Fruit fly (Drosophila melanogaster): ENCODE data around the gene CG1024.

DNA sequence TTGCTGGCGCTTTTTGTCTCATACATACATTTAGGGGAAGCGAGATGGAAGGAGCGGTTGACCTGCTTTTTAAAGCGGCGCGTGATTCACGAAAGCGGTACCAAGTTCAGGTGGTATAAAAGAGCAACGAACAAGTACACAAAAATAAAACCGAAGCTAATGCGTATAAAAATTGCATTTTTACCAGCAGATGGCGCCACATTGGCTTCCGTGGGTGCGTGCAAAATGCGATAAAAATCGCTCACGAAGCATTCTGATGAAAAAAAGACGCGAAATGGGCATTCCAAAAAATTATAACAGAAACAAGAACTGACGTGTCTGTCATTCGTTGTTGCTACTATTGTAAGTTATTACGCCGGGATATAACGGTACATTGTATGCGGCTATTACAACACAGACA is 43.0 kb upstream of the CG1024 start:
- no peak for TF ChIP-seq Crg-1 (GFP tag; optimal IDR thresholded peaks at IDR 0.05)
- no peak for TF ChIP-seq CG14711 (tag; optimal IDR thresholded peaks at IDR 0.05)
- TF ChIP-seq CG11617 (GFP tag; optimal IDR thresholded peaks at IDR 0.05), result no peak
- TF ChIP-seq ovo (GFP tag; optimal IDR thresholded peaks at IDR 0.05), result peak; percentile 18
- no peak for TF ChIP-seq cic (GFP tag; optimal IDR thresholded peaks at IDR 0.05)
- TF ChIP-seq bab1 (GFP tag; optimal IDR thresholded peaks at IDR 0.05), result no peak
- no peak for TF ChIP-seq CG7101 (tag; optimal IDR thresholded peaks at IDR 0.05)
- TF ChIP-seq CG12768 (GFP tag; optimal IDR thresholded peaks at IDR 0.05), result no peak
- no peak for TF ChIP-seq Mnt (GFP tag; optimal IDR thresholded peaks at IDR 0.05)

Data from whole organism, adult.